Worm (Caenorhabditis elegans) whole organism, late embryonic: ENCODE results near the gene K08E5.6.
A peak's percentile ranks its signal among the peaks of the same experiment; 100 is the strongest.

Source experiments
- ahr-1 ChIP-seq: sonication (generic microtip); optimal IDR thresholded peaks from 2 replicates; lab custom pipeline; 2016; ENCODE audit warnings: missing genetic modification characterization, missing compliant biosample characterization
- ama-1 ChIP-seq: fragments of 150-350 bp; optimal IDR thresholded peaks from 2 replicates; lab custom pipeline; 2014
- elt-2 ChIP-seq: sonication (generic microtip); optimal IDR thresholded peaks from 2 replicates; lab custom pipeline; 2016; ENCODE audit warnings: missing genetic modification reagents, missing genetic modification characterization, missing compliant biosample characterization
- pag-3 ChIP-seq: sonication (generic microtip); optimal IDR thresholded peaks from 2 replicates; lab custom pipeline; 2016; ENCODE audit warnings: missing compliant biosample characterization, missing genetic modification characterization, borderline replicate concordance
- pha-4 ChIP-seq: fragments of 150-350 bp; optimal IDR thresholded peaks from 2 replicates; lab custom pipeline; 2018; ENCODE audit warnings: missing biosample characterization, missing genetic modification reagents, missing genetic modification characterization
- rnt-1 ChIP-seq: sonication (generic microtip); optimal IDR thresholded peaks from 2 replicates; lab custom pipeline; 2016; ENCODE audit warnings: missing genetic modification characterization, missing compliant biosample characterization
- tbx-2 ChIP-seq: sonication (generic microtip); optimal IDR thresholded peaks from 2 replicates; lab custom pipeline; 2016; ENCODE audit warnings: missing genetic modification characterization, missing compliant biosample characterization
- unc-55 ChIP-seq: sonication (generic microtip); optimal IDR thresholded peaks from 2 replicates; lab custom pipeline; 2017; ENCODE audit warnings: missing biosample characterization, missing genetic modification reagents, missing genetic modification characterization

- TF ChIP-seq elt-2 (tag; lab: Kevin White, UChicago), result no peak
- TF ChIP-seq pha-4, result no peak
- no peak for TF ChIP-seq unc-55 (GFP tag; lab: Kevin White, UChicago)
- TF ChIP-seq ahr-1 (tag; lab: Kevin White, UChicago), result no peak
- no peak for TF ChIP-seq pag-3 (tag; lab: Kevin White, UChicago)
- TF ChIP-seq rnt-1 (tag; lab: Kevin White, UChicago), result peak; percentile 58
- no peak for TF ChIP-seq ama-1
- peak; percentile 60 for TF ChIP-seq tbx-2 (tag; lab: Kevin White, UChicago)
Observed at ce11 chrIII:10094538-10094937, 46.3 kb upstream of the K08E5.6 start.
